Worm (Caenorhabditis elegans) whole organism, L3 larva: ENCODE data around the gene ruvb-1.

Experiments
- ama-1 ChIP-seq: fragments of 150-350 bp; optimal IDR thresholded peaks from 2 replicates; lab custom pipeline; 2018
- daf-12 ChIP-seq: fragments of 150-350 bp; optimal IDR thresholded peaks from 2 replicates; lab custom pipeline; 2014; ENCODE audit warnings: missing biosample characterization, missing genetic modification reagents, missing genetic modification characterization
- egl-27 ChIP-seq: sonication (generic microtip); optimal IDR thresholded peaks from 4 replicates; lab custom pipeline; 2017; ENCODE audit warnings: missing biosample characterization, missing genetic modification reagents, missing genetic modification characterization
- elt-2 ChIP-seq: sonication (generic microtip); optimal IDR thresholded peaks from 2 replicates; lab custom pipeline; 2016; ENCODE audit warnings: missing genetic modification reagents, mild to moderate bottlenecking, missing genetic modification characterization, missing compliant biosample characterization
- fos-1 ChIP-seq: fragments of 150-350 bp; optimal IDR thresholded peaks from 2 replicates; lab custom pipeline; 2014; ENCODE audit warnings: missing biosample characterization, missing genetic modification characterization
- jun-1 ChIP-seq: fragments of 150-350 bp; optimal IDR thresholded peaks from 2 replicates; lab custom pipeline; 2014; ENCODE audit warnings: missing biosample characterization, missing genetic modification reagents, missing genetic modification characterization
- nhr-11 ChIP-seq: fragments of 150-350 bp; optimal IDR thresholded peaks from 2 replicates; lab custom pipeline; 2014; ENCODE audit warnings: missing biosample characterization, missing genetic modification characterization
- nhr-23 ChIP-seq: fragments of 150-350 bp; optimal IDR thresholded peaks from 2 replicates; lab custom pipeline; 2014; ENCODE audit warnings: missing biosample characterization, missing genetic modification reagents, missing genetic modification characterization
- nhr-77 ChIP-seq: fragments of 150-350 bp; optimal IDR thresholded peaks from 2 replicates; lab custom pipeline; 2014; ENCODE audit warnings: missing biosample characterization, missing genetic modification characterization
- sea-2 ChIP-seq: fragments of 150-350 bp; sonication (generic microtip); optimal IDR thresholded peaks from 4 replicates; lab custom pipeline; 2014; ENCODE audit warnings: missing biosample characterization, missing genetic modification reagents, missing genetic modification characterization
- unc-62 ChIP-seq: fragments of 150-350 bp; sonication (generic microtip); optimal IDR thresholded peaks from 4 replicates; lab custom pipeline; 2014; ENCODE audit warnings: missing biosample characterization, missing genetic modification reagents, missing genetic modification characterization
- zag-1 ChIP-seq: fragments of 150-350 bp; optimal IDR thresholded peaks from 2 replicates; lab custom pipeline; 2014; ENCODE audit warnings: missing biosample characterization, missing genetic modification characterization
- ztf-4 ChIP-seq: fragments of 150-350 bp; optimal IDR thresholded peaks from 2 replicates; lab custom pipeline; 2014; ENCODE audit warnings: missing biosample characterization, missing genetic modification characterization

- TF ChIP-seq nhr-23 (tag; lab: Kevin White, UChicago), result no peak
- TF ChIP-seq egl-27 (tag; lab: Kevin White, UChicago), result no peak
- no peak for TF ChIP-seq ama-1 (lab: Kevin White, UChicago)
- no peak for TF ChIP-seq fos-1 (tag; lab: Kevin White, UChicago)
- TF ChIP-seq nhr-77 (tag; lab: Kevin White, UChicago), result no peak
- no peak for TF ChIP-seq nhr-11 (tag; lab: Kevin White, UChicago)
- TF ChIP-seq ztf-4 (tag; lab: Kevin White, UChicago), result no peak
- no peak for TF ChIP-seq elt-2 (tag; lab: Kevin White, UChicago)
- TF ChIP-seq zag-1 (tag; lab: Kevin White, UChicago), result no peak
- no peak for TF ChIP-seq unc-62 (GFP tag; lab: Kevin White, UChicago)
- TF ChIP-seq sea-2 (GFP tag; lab: Kevin White, UChicago), result no peak
- no peak for TF ChIP-seq daf-12 (tag; lab: Kevin White, UChicago)
- TF ChIP-seq jun-1, result no peak
Observed at ce11 chrV:9962916-9963315, 17.7 kb downstream of the ruvb-1 start.
